Fruit fly (Drosophila melanogaster) whole organism, embryonic: ENCODE results near the gene Taf8.

Experiments
- CG11504 ChIP-seq: fragments of 200-800 bp; sonication (Bioruptor generic); optimal IDR thresholded peaks from 3 replicates; lab custom pipeline; 2019; ENCODE audit warnings: missing biosample characterization, mild to moderate bottlenecking, missing genetic modification characterization, moderate library complexity
- CG11695 ChIP-seq: fragments of 200-800 bp; sonication (Bioruptor generic); IDR thresholded peaks from 3 replicates; pipeline ENCODE4 v1.3.6; 2022; ENCODE audit warnings: missing biosample characterization, missing genetic modification characterization
- CG12104 ChIP-seq: fragments of 200-800 bp; sonication (Bioruptor generic); optimal IDR thresholded peaks from 3 replicates; lab custom pipeline; 2016; ENCODE audit warnings: missing biosample characterization, missing genetic modification characterization
- CG12299 ChIP-seq: fragments of 200-800 bp; sonication (Bioruptor generic); optimal IDR thresholded peaks from 2 replicates; lab custom pipeline; 2018; ENCODE audit warnings: missing biosample characterization, mild to moderate bottlenecking, missing genetic modification characterization
- CG14014 ChIP-seq: fragments of 200-800 bp; sonication (Bioruptor generic); IDR thresholded peaks from 2 replicates; pipeline ENCODE4 v1.3.6; 2022; ENCODE audit warnings: missing biosample characterization, missing genetic modification characterization
- CG1647 ChIP-seq: fragments of 200-800 bp; sonication (Bioruptor generic); optimal IDR thresholded peaks from 3 replicates; lab custom pipeline; 2016; ENCODE audit warnings: missing biosample characterization, missing genetic modification characterization
- CG16779 ChIP-seq: fragments of 200-800 bp; sonication (Bioruptor generic); IDR thresholded peaks from 2 replicates; pipeline ENCODE4 v1.3.6; 2022; ENCODE audit warnings: missing biosample characterization, missing genetic modification characterization
- CG17361 ChIP-seq: fragments of 200-800 bp; sonication (Bioruptor generic); IDR thresholded peaks from 3 replicates; pipeline ENCODE4 v1.3.6; 2022; ENCODE audit warnings: missing biosample characterization, missing genetic modification characterization
- CG17385 ChIP-seq: fragments of 200-800 bp; sonication (Bioruptor generic); optimal IDR thresholded peaks from 3 replicates; lab custom pipeline; 2018; ENCODE audit warnings: missing biosample characterization, mild to moderate bottlenecking, missing genetic modification characterization
- CG17612 ChIP-seq: fragments of 200-800 bp; sonication (Bioruptor generic); IDR thresholded peaks from 2 replicates; pipeline ENCODE4 v1.3.6; 2022; ENCODE audit warnings: missing biosample characterization, missing genetic modification characterization
- CG18764 ChIP-seq: fragments of 200-800 bp; sonication (Bioruptor generic); optimal IDR thresholded peaks from 3 replicates; lab custom pipeline; 2016; ENCODE audit warnings: missing biosample characterization, missing genetic modification characterization
- CG2875 ChIP-seq: fragments of 200-800 bp; sonication (Bioruptor generic); optimal IDR thresholded peaks from 2 replicates; lab custom pipeline; 2017; ENCODE audit warnings: missing biosample characterization, mild to moderate bottlenecking, missing genetic modification characterization, missing genetic modification reagents
- CG3281 ChIP-seq: fragments of 200-800 bp; sonication (Bioruptor generic); optimal IDR thresholded peaks from 3 replicates; lab custom pipeline; 2017; ENCODE audit warnings: missing biosample characterization, mild to moderate bottlenecking, missing genetic modification characterization
- CG4328 ChIP-seq: fragments of 200-800 bp; sonication (Bioruptor generic); optimal IDR thresholded peaks from 3 replicates; lab custom pipeline; 2017; ENCODE audit warnings: missing biosample characterization, missing genetic modification reagents, missing genetic modification characterization
- CG4820 ChIP-seq: fragments of 200-800 bp; sonication (Bioruptor generic); optimal IDR thresholded peaks from 3 replicates; lab custom pipeline; 2016; ENCODE audit warnings: missing biosample characterization, missing genetic modification characterization
- CG6791 ChIP-seq: fragments of 200-800 bp; sonication (Bioruptor generic); IDR thresholded peaks from 3 replicates; pipeline ENCODE4 v1.3.6; 2022; ENCODE audit warnings: missing biosample characterization, missing genetic modification characterization; ENCODE audit not compliant: partially characterized antibody
- CG7786 ChIP-seq: fragments of 200-800 bp; sonication (Bioruptor generic); optimal IDR thresholded peaks from 2 replicates; lab custom pipeline; 2016; ENCODE audit warnings: missing biosample characterization, missing genetic modification characterization
- CG7928 ChIP-seq: fragments of 200-800 bp; sonication (Bioruptor generic); optimal IDR thresholded peaks from 2 replicates; lab custom pipeline; 2017; ENCODE audit warnings: missing biosample characterization, mild to moderate bottlenecking, missing genetic modification characterization
- CG7987 ChIP-seq: fragments of 200-800 bp; sonication (Bioruptor generic); optimal IDR thresholded peaks from 2 replicates; lab custom pipeline; 2018; ENCODE audit warnings: missing biosample characterization, mild to moderate bottlenecking, missing genetic modification characterization, moderate library complexity
- CG8281 ChIP-seq: fragments of 200-800 bp; sonication (Bioruptor generic); optimal IDR thresholded peaks from 2 replicates; lab custom pipeline; 2018; ENCODE audit warnings: missing biosample characterization, mild to moderate bottlenecking, missing genetic modification characterization, moderate library complexity
- CG8924 ChIP-seq: fragments of 200-800 bp; optimal IDR thresholded peaks from 3 replicates; lab custom pipeline; 2019; ENCODE audit warnings: missing biosample characterization, mild to moderate bottlenecking, missing genetic modification characterization, moderate library complexity
- Camta ChIP-seq: fragments of 200-800 bp; sonication (Bioruptor generic); optimal IDR thresholded peaks from 2 replicates; lab custom pipeline; 2016; ENCODE audit warnings: missing biosample characterization, missing genetic modification characterization
- Chrac-16 ChIP-seq: fragments of 200-800 bp; sonication (Bioruptor generic); optimal IDR thresholded peaks from 3 replicates; lab custom pipeline; 2016; ENCODE audit warnings: missing biosample characterization, missing genetic modification characterization
- D19A ChIP-seq: fragments of 200-800 bp; optimal IDR thresholded peaks from 3 replicates; lab custom pipeline; 2019; ENCODE audit warnings: missing biosample characterization, mild to moderate bottlenecking, missing genetic modification characterization, moderate library complexity
- H2.0 ChIP-seq: fragments of 200-800 bp; sonication (Bioruptor generic); IDR thresholded peaks from 2 replicates; pipeline ENCODE4 v1.3.6; 2022; ENCODE audit warnings: missing biosample characterization, missing genetic modification characterization
- HLHmδ ChIP-seq: fragments of 200-800 bp; sonication (Bioruptor generic); optimal IDR thresholded peaks from 2 replicates; lab custom pipeline; 2018; ENCODE audit warnings: missing biosample characterization, mild to moderate bottlenecking, missing genetic modification characterization, moderate library complexity
- MBD-R2 ChIP-seq: fragments of 200-800 bp; sonication (Bioruptor generic); IDR thresholded peaks from 2 replicates; pipeline ENCODE4 v1.3.6; 2022; ENCODE audit warnings: missing biosample characterization, missing genetic modification characterization
- MTF-1 ChIP-seq: fragments of 200-800 bp; sonication (Bioruptor generic); optimal IDR thresholded peaks from 2 replicates; lab custom pipeline; 2018; ENCODE audit warnings: missing biosample characterization, mild to moderate bottlenecking, missing genetic modification characterization, borderline replicate concordance
- Max ChIP-seq: fragments of 200-800 bp; sonication (Bioruptor generic); optimal IDR thresholded peaks from 2 replicates; lab custom pipeline; 2016; ENCODE audit warnings: missing biosample characterization, mild to moderate bottlenecking, missing genetic modification characterization
- Meics ChIP-seq: fragments of 200-800 bp; sonication (Bioruptor generic); optimal IDR thresholded peaks from 2 replicates; lab custom pipeline; 2017; ENCODE audit warnings: missing biosample characterization, mild to moderate bottlenecking, missing genetic modification characterization
- Myb ChIP-seq: fragments of 200-800 bp; sonication (Bioruptor generic); optimal IDR thresholded peaks from 2 replicates; lab custom pipeline; 2016; ENCODE audit warnings: missing biosample characterization, missing genetic modification characterization
- PHDP ChIP-seq: fragments of 200-800 bp; sonication (Bioruptor generic); optimal IDR thresholded peaks from 3 replicates; lab custom pipeline; 2018; ENCODE audit warnings: missing biosample characterization, mild to moderate bottlenecking, missing genetic modification characterization, moderate library complexity
- Usf ChIP-seq: fragments of 200-800 bp; sonication (Bioruptor generic); optimal IDR thresholded peaks from 2 replicates; lab custom pipeline; 2017; ENCODE audit warnings: missing genotype, missing biosample characterization, missing genetic modification characterization
- ato ChIP-seq: fragments of 200-800 bp; sonication (Bioruptor generic); IDR thresholded peaks from 2 replicates; pipeline ENCODE4 v1.3.6; 2022; ENCODE audit warnings: missing biosample characterization, missing genetic modification characterization; ENCODE audit not compliant: partially characterized antibody
- btn ChIP-seq: fragments of 200-800 bp; sonication (Bioruptor generic); optimal IDR thresholded peaks from 2 replicates; lab custom pipeline; 2016; ENCODE audit warnings: missing biosample characterization, missing genetic modification characterization
- chinmo ChIP-seq: fragments of 200-800 bp; sonication (Bioruptor generic); IDR thresholded peaks from 4 replicates; pipeline ENCODE4 v1.3.6; 2022; ENCODE audit warnings: missing biosample characterization, missing genetic modification characterization; ENCODE audit not compliant: partially characterized antibody
- ci ChIP-seq: fragments of 200-800 bp; sonication (Bioruptor generic); IDR thresholded peaks from 3 replicates; pipeline ENCODE4 v1.3.6; 2022; ENCODE audit warnings: missing biosample characterization, missing genetic modification characterization
- da ChIP-seq: fragments of 200-800 bp; sonication (Bioruptor generic); optimal IDR thresholded peaks from 2 replicates; lab custom pipeline; 2016; ENCODE audit warnings: missing biosample characterization, missing genetic modification characterization
- danr ChIP-seq: fragments of 200-800 bp; sonication (Bioruptor generic); IDR thresholded peaks from 2 replicates; pipeline ENCODE4 v1.3.6; 2022; ENCODE audit warnings: missing biosample characterization, missing genetic modification characterization
- ewg ChIP-seq: fragments of 200-800 bp; sonication (Bioruptor generic); optimal IDR thresholded peaks from 3 replicates; lab custom pipeline; 2017; ENCODE audit warnings: mild to moderate bottlenecking, missing biosample characterization, missing genetic modification reagents, missing genetic modification characterization
- hb ChIP-seq: fragments of 200-800 bp; sonication (Bioruptor generic); IDR thresholded peaks from 3 replicates; pipeline ENCODE4 v1.3.6; 2022; ENCODE audit warnings: missing biosample characterization, missing genetic modification characterization; ENCODE audit not compliant: partially characterized antibody
- lab ChIP-seq: fragments of 200-800 bp; sonication (Bioruptor generic); optimal IDR thresholded peaks from 3 replicates; lab custom pipeline; 2017; ENCODE audit warnings: missing biosample characterization, missing genetic modification characterization, mild to moderate bottlenecking, moderate library complexity, missing genetic modification reagents
- lov ChIP-seq, 2 experiments: fragments of 200-800 bp in 1 of 2; fragments of >200 bp in 1 of 2; sonication (Bioruptor generic) in 1 of 2; IDR thresholded peaks in 1 of 2; optimal IDR thresholded peaks in 1 of 2; 2 replicates in 1 of 2; 3 replicates in 1 of 2; pipeline versions ENCODE4 v1.3.6 to Lab custom; 2017 to 2022; ENCODE audit warnings: missing biosample characterization in 1 of 2, missing genetic modification characterization in 1 of 2
- nmo ChIP-seq: fragments of 200-800 bp; sonication (Bioruptor generic); optimal IDR thresholded peaks from 2 replicates; lab custom pipeline; 2018; ENCODE audit warnings: missing biosample characterization, mild to moderate bottlenecking, missing genetic modification characterization, moderate library complexity
- onecut ChIP-seq: fragments of 200-800 bp; sonication (Bioruptor generic); IDR thresholded peaks from 2 replicates; pipeline ENCODE4 v1.3.6; 2022; ENCODE audit warnings: missing biosample characterization, missing genetic modification characterization
- otp ChIP-seq: fragments of 200-800 bp; sonication (Bioruptor generic); IDR thresholded peaks from 3 replicates; pipeline ENCODE4, ENCODE4 v1.3.6; 2022; ENCODE audit warnings: missing biosample characterization, missing genetic modification characterization
- pb ChIP-seq: fragments of 200-800 bp; sonication (Bioruptor generic); optimal IDR thresholded peaks from 3 replicates; lab custom pipeline; 2016; ENCODE audit warnings: missing biosample characterization, missing genetic modification characterization
- pita ChIP-seq: fragments of 200-800 bp; sonication (Bioruptor generic); optimal IDR thresholded peaks from 2 replicates; lab custom pipeline; 2017; ENCODE audit warnings: missing biosample characterization, mild to moderate bottlenecking, missing genetic modification characterization
- row ChIP-seq: fragments of 200-800 bp; sonication (Bioruptor generic); IDR thresholded peaks from 3 replicates; pipeline ENCODE4 v1.3.6; 2022; ENCODE audit warnings: missing biosample characterization, missing genetic modification characterization
- salm ChIP-seq: fragments of 200-800 bp; sonication (Bioruptor generic); optimal IDR thresholded peaks from 2 replicates; lab custom pipeline; 2018; ENCODE audit warnings: missing biosample characterization, mild to moderate bottlenecking, missing genetic modification characterization
- sens-2 ChIP-seq: fragments of 200-800 bp; sonication (Bioruptor generic); IDR thresholded peaks from 2 replicates; pipeline ENCODE4 v1.3.6; 2022; ENCODE audit warnings: missing biosample characterization, missing genetic modification characterization
- sob ChIP-seq: fragments of 200-800 bp; sonication (Bioruptor generic); IDR thresholded peaks from 2 replicates; pipeline ENCODE4 v1.3.6; 2022; ENCODE audit warnings: missing biosample characterization, missing genetic modification characterization
- tx ChIP-seq: fragments of 200-800 bp; sonication (Bioruptor generic); optimal IDR thresholded peaks from 2 replicates; lab custom pipeline; 2016; ENCODE audit warnings: missing biosample characterization, missing genetic modification characterization

The Taf8 gene

dm6 chrX:18129297-18129696 is 27.5 kb downstream of the Taf8 start (continued):
- TF ChIP-seq CG6791 (peak; percentile 62; the same call in 2 of the 3 replicates), CG11695 (GFP tag; lab: Robert Waterston, UW) (no peak), CG16779 (GFP tag; lab: Robert Waterston, UW) (no peak), da (GFP tag; lab: Kevin White, UChicago) (no peak), CG18764 (GFP tag; lab: Kevin White, UChicago) (no peak), CG8924 (no peak), D19A (tag; lab: Kevin White, UChicago) (no peak), Myb (GFP tag; lab: Kevin White, UChicago) (no peak), CG17361 (GFP tag; lab: Robert Waterston, UW) (no peak), row (no peak), nmo (GFP tag; lab: Kevin White, UChicago) (no peak), CG17612 (no peak), lab (GFP tag; lab: Kevin White, UChicago) (no peak), salm (tag; lab: Kevin White, UChicago) (no peak), CG3281 (GFP tag; lab: Kevin White, UChicago) (no peak), Usf (no peak), CG8281 (tag; lab: Kevin White, UChicago) (no peak), CG7987 (GFP tag; lab: Kevin White, UChicago) (no peak), chinmo (GFP tag; lab: Robert Waterston, UW) (no peak), CG2875 (GFP tag; lab: Kevin White, UChicago) (no peak), PHDP (tag; lab: Kevin White, UChicago) (no peak), CG14014 (no peak), Chrac-16 (GFP tag; lab: Kevin White, UChicago) (no peak), hb (0 out of 3 replicates have a peak, but pooled peaks have one; percentile 48), ci (GFP tag; lab: Robert Waterston, UW) (no peak), CG12299 (no peak), Meics (GFP tag; lab: Kevin White, UChicago) (no peak), CG17385 (no peak), Max (GFP tag; lab: Kevin White, UChicago) (no peak), lov (optimal IDR thresholded peaks at IDR 0.05; lab: Kevin White, UChicago) (no peak), lov (GFP tag; IDR thresholded peaks at IDR 0.05; lab: Robert Waterston, UW) (no peak), otp (GFP tag; lab: Robert Waterston, UW) (no peak), H2.0 (no peak), CG11504 (no peak), CG1647 (GFP tag; lab: Kevin White, UChicago) (no peak)

- TF ChIP-seq tx = no peak
- no peak for TF ChIP-seq CG7928 (GFP tag; lab: Kevin White, UChicago)
- no peak for TF ChIP-seq MBD-R2 (GFP tag; lab: Robert Waterston, UW)
- no peak for TF ChIP-seq btn (GFP tag; lab: Kevin White, UChicago)
- no peak for TF ChIP-seq HLHmδ (GFP tag; lab: Kevin White, UChicago)
- no peak for TF ChIP-seq Camta (GFP tag; lab: Kevin White, UChicago)
- TF ChIP-seq pita = no peak
- no peak for TF ChIP-seq onecut (GFP tag; lab: Robert Waterston, UW)
- no peak for TF ChIP-seq CG4328 (GFP tag; lab: Kevin White, UChicago)
- TF ChIP-seq MTF-1 (GFP tag; lab: Kevin White, UChicago) = no peak
- no peak for TF ChIP-seq pb (GFP tag; lab: Kevin White, UChicago)
- no peak for TF ChIP-seq ewg
- no peak for TF ChIP-seq CG4820 (GFP tag; lab: Kevin White, UChicago)
- TF ChIP-seq ato (GFP tag; lab: Robert Waterston, UW) = no peak
- no peak for TF ChIP-seq sens-2 (GFP tag; lab: Robert Waterston, UW)
- TF ChIP-seq CG12104 (GFP tag; lab: Kevin White, UChicago) = no peak
- no peak for TF ChIP-seq sob (GFP tag; lab: Robert Waterston, UW)
- no peak for TF ChIP-seq CG7786 (GFP tag; lab: Kevin White, UChicago)
- TF ChIP-seq danr (GFP tag; lab: Robert Waterston, UW) = no peak
Measured at dm6 chrX:18130168-18130567, 28.4 kb downstream of the Taf8 start, which contains the start of gene CG43133. CG43133 (minus strand) TSS chrX:18130178.
